Fruit fly (Drosophila melanogaster) whole organism, pupa: ENCODE results near the gene Ndf.

Source experiments
- CG10348 ChIP-seq: fragments of 200-800 bp; sonication (Bioruptor generic); IDR thresholded peaks from 2 replicates; pipeline ENCODE4 v1.3.6; 2022; ENCODE audit warnings: missing biosample characterization, missing genetic modification characterization
- CG12605 ChIP-seq: fragments of 200-800 bp; sonication (Bioruptor generic); IDR thresholded peaks from 2 replicates; pipeline ENCODE4 v1.3.6; 2022; ENCODE audit warnings: missing biosample characterization, missing genetic modification characterization
- CG15710 ChIP-seq: fragments of 200-800 bp; sonication (Bioruptor generic); optimal IDR thresholded peaks from 2 replicates; lab custom pipeline; 2018; ENCODE audit warnings: missing biosample characterization, mild to moderate bottlenecking, missing genetic modification characterization, moderate library complexity
- CG17806 ChIP-seq: fragments of 200-800 bp; sonication (Bioruptor generic); optimal IDR thresholded peaks from 2 replicates; lab custom pipeline; 2018; ENCODE audit warnings: missing biosample characterization, mild to moderate bottlenecking, missing genetic modification characterization, moderate library complexity
- CG34367 ChIP-seq: fragments of 200-800 bp; sonication (Bioruptor generic); optimal IDR thresholded peaks from 2 replicates; lab custom pipeline; 2018; ENCODE audit warnings: missing biosample characterization, mild to moderate bottlenecking, missing genetic modification characterization
- CG4496 ChIP-seq: fragments of 200-800 bp; sonication (Bioruptor generic); IDR thresholded peaks from 3 replicates; pipeline ENCODE4 v1.3.6; 2022; ENCODE audit warnings: missing biosample characterization, missing genetic modification characterization
- CG8159 ChIP-seq: fragments of 200-800 bp; sonication (Bioruptor generic); optimal IDR thresholded peaks from 3 replicates; lab custom pipeline; 2018; ENCODE audit warnings: missing biosample characterization, mild to moderate bottlenecking, missing genetic modification characterization, moderate library complexity
- CG8301 ChIP-seq: fragments of 200-800 bp; sonication (Bioruptor generic); optimal IDR thresholded peaks from 2 replicates; lab custom pipeline; 2018; ENCODE audit warnings: missing biosample characterization, mild to moderate bottlenecking, missing genetic modification characterization
- CG9948 ChIP-seq: fragments of 200-800 bp; sonication (Bioruptor generic); optimal IDR thresholded peaks from 2 replicates; lab custom pipeline; 2018; ENCODE audit warnings: missing biosample characterization, mild to moderate bottlenecking, missing genetic modification characterization, moderate library complexity
- EcR ChIP-seq: fragments of 200-800 bp; sonication (Bioruptor generic); optimal IDR thresholded peaks from 3 replicates; lab custom pipeline; 2019; ENCODE audit warnings: missing biosample characterization, missing genetic modification characterization, mild to moderate bottlenecking, moderate library complexity, missing genetic modification reagents
- Snoo ChIP-seq: fragments of 200-800 bp; sonication (Bioruptor generic); optimal IDR thresholded peaks from 3 replicates; lab custom pipeline; 2017; ENCODE audit warnings: missing biosample characterization, mild to moderate bottlenecking, missing genetic modification characterization, inconsistent platforms
- fd96Ca ChIP-seq: fragments of 200-800 bp; sonication (Bioruptor generic); IDR thresholded peaks from 3 replicates; pipeline ENCODE4 v1.3.6; 2022; ENCODE audit warnings: missing biosample characterization, missing genetic modification characterization
- gl ChIP-seq: fragments of 200-800 bp; sonication (Bioruptor generic); optimal IDR thresholded peaks from 2 replicates; lab custom pipeline; 2018; ENCODE audit warnings: missing biosample characterization, mild to moderate bottlenecking, missing genetic modification characterization

dm6 chr2L:9986402-9987350, 17.0 kb upstream of the Ndf start:
- TF ChIP-seq EcR (peak; percentile 76), CG9948 (tag; lab: Kevin White, UChicago) (peak; percentile 92), CG34367 (tag; lab: Kevin White, UChicago) (peak; percentile 92), CG12605 (GFP tag; lab: Robert Waterston, UW) (peak; percentile 90), gl (tag; lab: Kevin White, UChicago) (peak; percentile 92), CG15710 (peak; percentile 94), CG4496 (GFP tag; lab: Robert Waterston, UW) (peak; percentile 95), CG8301 (tag; lab: Kevin White, UChicago) (peak; percentile 92), Snoo (tag; lab: Kevin White, UChicago) (peak; percentile 81), CG8159 (tag; lab: Kevin White, UChicago) (peak; percentile 93), fd96Ca (GFP tag; lab: Robert Waterston, UW) (peak; percentile 97), CG17806 (tag; lab: Kevin White, UChicago) (peak; percentile 94), CG10348 (GFP tag; lab: Robert Waterston, UW) (0 out of 2 replicates have a peak, but pooled peaks have one; percentile 28)
